Fruit fly (Drosophila melanogaster) S2 (cell line): ENCODE data around the gene kibra.

Experiments used
- CG8478 ChIP-seq: fragments of >200 bp; optimal IDR thresholded peaks from 2 replicates; lab custom pipeline; 2018
- CTCF ChIP-seq, 2 experiments: fragments of >200 bp; optimal IDR thresholded peaks; 2 replicates each; lab custom pipeline; 2018

dm6 chr3R:14656760-14657604 lies 67.1 kb downstream of the kibra start, which contains the start of gene CG3505:
- TF ChIP-seq CTCF (optimal IDR thresholded peaks at IDR 0.05; lab: Kevin White, UChicago) (no peak), CG8478 (no peak)
